Fruit fly (Drosophila melanogaster) whole organism, embryonic: Measurements from ENCODE around the gene CG14105.

Experiments used
- Bteb2 ChIP-seq: fragments of 200-800 bp; sonication (Bioruptor generic); optimal IDR thresholded peaks from 2 replicates; lab custom pipeline; 2016; ENCODE audit warnings: missing biosample characterization, missing genetic modification characterization
- CG10979 ChIP-seq: fragments of 200-800 bp; sonication (Bioruptor generic); optimal IDR thresholded peaks from 2 replicates; lab custom pipeline; 2018; ENCODE audit warnings: missing biosample characterization, mild to moderate bottlenecking, missing genetic modification characterization, moderate library complexity
- CG12769 ChIP-seq: fragments of 200-800 bp; sonication (Bioruptor generic); optimal IDR thresholded peaks from 2 replicates; lab custom pipeline; 2019; ENCODE audit warnings: missing biosample characterization, mild to moderate bottlenecking, missing genetic modification characterization, moderate library complexity
- CG12942 ChIP-seq: fragments of 200-800 bp; sonication (Bioruptor generic); optimal IDR thresholded peaks from 3 replicates; lab custom pipeline; 2016; ENCODE audit warnings: missing biosample characterization, missing genetic modification characterization
- CG17359 ChIP-seq: fragments of 200-800 bp; sonication (Bioruptor generic); optimal IDR thresholded peaks from 3 replicates; lab custom pipeline; 2018; ENCODE audit warnings: missing biosample characterization, mild to moderate bottlenecking, missing genetic modification characterization, moderate library complexity
- CG17829 ChIP-seq: fragments of 200-800 bp; optimal IDR thresholded peaks from 2 replicates; lab custom pipeline; 2019; ENCODE audit warnings: missing biosample characterization, mild to moderate bottlenecking, missing genetic modification characterization, moderate library complexity
- CG17912 ChIP-seq: fragments of 200-800 bp; sonication (Bioruptor generic); optimal IDR thresholded peaks from 2 replicates; lab custom pipeline; 2018; ENCODE audit warnings: missing biosample characterization, mild to moderate bottlenecking, missing genetic modification characterization
- CG2129 ChIP-seq: fragments of 200-800 bp; sonication (Bioruptor generic); IDR thresholded peaks from 2 replicates; pipeline ENCODE4 v1.3.6; 2022; ENCODE audit warnings: missing biosample characterization, missing genetic modification characterization; ENCODE audit not compliant: partially characterized antibody
- CG2889 ChIP-seq: fragments of 200-800 bp; sonication (Bioruptor generic); IDR thresholded peaks from 3 replicates; pipeline ENCODE4 v1.3.6; 2022; ENCODE audit warnings: missing biosample characterization, missing genetic modification characterization
- CG32767 ChIP-seq: fragments of 200-800 bp; sonication (Bioruptor generic); IDR thresholded peaks from 2 replicates; pipeline ENCODE4 v1.3.6; 2022; ENCODE audit warnings: missing biosample characterization, missing genetic modification characterization
- CG34224 ChIP-seq: fragments of 200-800 bp; sonication (Bioruptor generic); IDR thresholded peaks from 3 replicates; pipeline ENCODE4 v1.3.6; 2022; ENCODE audit warnings: missing biosample characterization, missing genetic modification characterization; ENCODE audit not compliant: partially characterized antibody
- CG4424 ChIP-seq: fragments of 200-800 bp; sonication (Bioruptor generic); optimal IDR thresholded peaks from 3 replicates; lab custom pipeline; 2016; ENCODE audit warnings: missing biosample characterization, missing genetic modification characterization
- CG4730 ChIP-seq: fragments of 200-800 bp; sonication (Bioruptor generic); IDR thresholded peaks from 2 replicates; pipeline ENCODE4 v1.3.6; 2022; ENCODE audit warnings: missing biosample characterization, missing genetic modification characterization
- CG7745 ChIP-seq: fragments of 200-800 bp; sonication (Bioruptor generic); optimal IDR thresholded peaks from 2 replicates; lab custom pipeline; 2018; ENCODE audit warnings: missing biosample characterization, mild to moderate bottlenecking, missing genetic modification characterization, moderate library complexity
- CG7839 ChIP-seq: fragments of 200-800 bp; sonication (Bioruptor generic); optimal IDR thresholded peaks from 3 replicates; lab custom pipeline; 2018; ENCODE audit warnings: missing biosample characterization, mild to moderate bottlenecking, missing genetic modification characterization, moderate library complexity
- CG8359 ChIP-seq: fragments of 200-800 bp; sonication (Bioruptor generic); optimal IDR thresholded peaks from 2 replicates; lab custom pipeline; 2017; ENCODE audit warnings: missing biosample characterization, mild to moderate bottlenecking, missing genetic modification characterization, borderline replicate concordance
- CG9727 ChIP-seq: fragments of 200-800 bp; sonication (Bioruptor generic); optimal IDR thresholded peaks from 3 replicates; lab custom pipeline; 2017; ENCODE audit warnings: missing biosample characterization, mild to moderate bottlenecking, missing genetic modification characterization
- Deaf1 ChIP-seq: fragments of 200-800 bp; optimal IDR thresholded peaks from 3 replicates; lab custom pipeline; 2019; ENCODE audit warnings: missing biosample characterization, mild to moderate bottlenecking, missing genetic modification characterization, moderate library complexity
- Dfd ChIP-seq, 2 experiments: fragments of >200 bp; optimal IDR thresholded peaks; 2 replicates each; lab custom pipeline; 2017; ENCODE audit warnings: missing biosample characterization in 2 of 2, missing genetic modification characterization in 2 of 2
- Ets97D ChIP-seq: fragments of 200-800 bp; sonication (Bioruptor generic); optimal IDR thresholded peaks from 3 replicates; lab custom pipeline; 2016; ENCODE audit warnings: missing biosample characterization, missing genetic modification characterization
- Fer1 ChIP-seq: fragments of 200-800 bp; sonication (Bioruptor generic); optimal IDR thresholded peaks from 2 replicates; lab custom pipeline; 2017; ENCODE audit warnings: missing biosample characterization, mild to moderate bottlenecking, missing genetic modification characterization
- Hand ChIP-seq: fragments of 200-800 bp; sonication (Bioruptor generic); optimal IDR thresholded peaks from 2 replicates; lab custom pipeline; 2017; ENCODE audit warnings: mild to moderate bottlenecking, missing biosample characterization, missing genetic modification reagents, missing genetic modification characterization
- HmgD ChIP-seq: fragments of 200-800 bp; sonication (Bioruptor generic); optimal IDR thresholded peaks from 3 replicates; lab custom pipeline; 2016; ENCODE audit warnings: missing biosample characterization, missing genetic modification characterization
- Mes4 ChIP-seq: fragments of 200-800 bp; sonication (Bioruptor generic); optimal IDR thresholded peaks from 2 replicates; lab custom pipeline; 2016; ENCODE audit warnings: missing biosample characterization, missing genetic modification characterization
- Myb ChIP-seq: fragments of 200-800 bp; sonication (Bioruptor generic); optimal IDR thresholded peaks from 2 replicates; lab custom pipeline; 2016; ENCODE audit warnings: missing biosample characterization, missing genetic modification characterization
- Poxn ChIP-seq: fragments of 200-800 bp; sonication (Bioruptor generic); IDR thresholded peaks from 2 replicates; pipeline ENCODE4 v1.3.6; 2022; ENCODE audit warnings: missing biosample characterization, missing genetic modification characterization
- Sox100B ChIP-seq: fragments of 200-800 bp; sonication (Bioruptor generic); optimal IDR thresholded peaks from 3 replicates; lab custom pipeline; 2018; ENCODE audit warnings: missing biosample characterization, mild to moderate bottlenecking, missing genetic modification characterization
- ase ChIP-seq: fragments of 200-800 bp; sonication (Bioruptor generic); IDR thresholded peaks from 3 replicates; pipeline ENCODE4 v1.3.6; 2022; ENCODE audit warnings: missing biosample characterization, missing genetic modification characterization
- bbx ChIP-seq: fragments of 200-800 bp; sonication (Bioruptor generic); IDR thresholded peaks from 2 replicates; pipeline ENCODE4 v1.3.6; 2022; ENCODE audit warnings: missing biosample characterization, missing genetic modification characterization; ENCODE audit not compliant: partially characterized antibody
- bcd ChIP-seq: fragments of 200-800 bp; sonication (Bioruptor generic); optimal IDR thresholded peaks from 2 replicates; lab custom pipeline; 2017; ENCODE audit warnings: missing biosample characterization, mild to moderate bottlenecking, missing genetic modification characterization
- bigmax ChIP-seq: fragments of 200-800 bp; sonication (Bioruptor generic); optimal IDR thresholded peaks from 2 replicates; lab custom pipeline; 2018; ENCODE audit warnings: missing biosample characterization, mild to moderate bottlenecking, missing genetic modification characterization
- cad ChIP-seq: fragments of >200 bp; optimal IDR thresholded peaks from 2 replicates; lab custom pipeline; 2017; ENCODE audit warnings: missing biosample characterization, missing genetic modification characterization
- cato ChIP-seq: fragments of 200-800 bp; sonication (Bioruptor generic); optimal IDR thresholded peaks from 2 replicates; lab custom pipeline; 2016; ENCODE audit warnings: missing biosample characterization, missing genetic modification characterization, borderline replicate concordance
- chif ChIP-seq, 2 experiments: fragments of 200-800 bp; sonication (Bioruptor generic); optimal IDR thresholded peaks; 3 replicates each; lab custom pipeline; 2016; ENCODE audit warnings: missing biosample characterization in 2 of 2, missing genetic modification characterization in 2 of 2
- chm ChIP-seq: fragments of 200-800 bp; sonication (Bioruptor generic); IDR thresholded peaks from 2 replicates; pipeline ENCODE4 v1.3.6; 2022; ENCODE audit warnings: missing biosample characterization, missing genetic modification characterization
- crc ChIP-seq: fragments of 200-800 bp; sonication (Bioruptor generic); optimal IDR thresholded peaks from 2 replicates; lab custom pipeline; 2016; ENCODE audit warnings: missing biosample characterization, missing genetic modification characterization
- dm ChIP-seq: fragments of 200-800 bp; sonication (Bioruptor generic); optimal IDR thresholded peaks from 3 replicates; lab custom pipeline; 2016; ENCODE audit warnings: missing biosample characterization, missing genetic modification characterization
- fd3F ChIP-seq: fragments of 200-800 bp; sonication (Bioruptor generic); optimal IDR thresholded peaks from 2 replicates; lab custom pipeline; 2018; ENCODE audit warnings: missing biosample characterization, mild to moderate bottlenecking, missing genetic modification characterization, moderate library complexity
- grau ChIP-seq: fragments of 200-800 bp; optimal IDR thresholded peaks from 3 replicates; lab custom pipeline; 2019; ENCODE audit warnings: missing biosample characterization, mild to moderate bottlenecking, missing genetic modification characterization, moderate library complexity
- jing ChIP-seq: fragments of 200-800 bp; sonication (Bioruptor generic); optimal IDR thresholded peaks from 2 replicates; lab custom pipeline; 2018; ENCODE audit warnings: missing biosample characterization, mild to moderate bottlenecking, missing genetic modification characterization
- lola ChIP-seq, 3 experiments: fragments of >200 bp in 2 of 3; fragments of 200-800 bp in 1 of 3; sonication (Bioruptor generic) in 1 of 3; optimal IDR thresholded peaks; 2 replicates each; lab custom pipeline; 2017 to 2019; ENCODE audit warnings: missing biosample characterization in 3 of 3, missing genetic modification characterization in 3 of 3, mild to moderate bottlenecking in 1 of 3, moderate library complexity in 1 of 3
- mam ChIP-seq: fragments of 200-800 bp; sonication (Bioruptor generic); optimal IDR thresholded peaks from 3 replicates; lab custom pipeline; 2016; ENCODE audit warnings: missing biosample characterization, missing genetic modification characterization
- nerfin-1 ChIP-seq: fragments of 200-800 bp; sonication (Bioruptor generic); optimal IDR thresholded peaks from 3 replicates; lab custom pipeline; 2019; ENCODE audit warnings: missing biosample characterization, mild to moderate bottlenecking, missing genetic modification characterization, moderate library complexity
- nom ChIP-seq: fragments of 200-800 bp; sonication (Bioruptor generic); optimal IDR thresholded peaks from 2 replicates; lab custom pipeline; 2017; ENCODE audit warnings: missing biosample characterization, missing genetic modification characterization, mild to moderate bottlenecking, moderate library complexity, missing genetic modification reagents
- scrt ChIP-seq: fragments of 200-800 bp; sonication (Bioruptor generic); optimal IDR thresholded peaks from 2 replicates; lab custom pipeline; 2018; ENCODE audit warnings: missing biosample characterization, mild to moderate bottlenecking, missing genetic modification characterization, moderate library complexity
- sens ChIP-seq: fragments of 200-800 bp; sonication (Bioruptor generic); peaks from one replicate; lab custom pipeline; 2016; ENCODE audit warnings: missing biosample characterization, missing genetic modification characterization
- slou ChIP-seq: fragments of 200-800 bp; sonication (Bioruptor generic); optimal IDR thresholded peaks from 3 replicates; lab custom pipeline; 2016; ENCODE audit warnings: missing biosample characterization, missing genetic modification characterization
- twi ChIP-seq: fragments of 200-800 bp; optimal IDR thresholded peaks from 2 replicates; lab custom pipeline; 2019; ENCODE audit warnings: missing biosample characterization, mild to moderate bottlenecking, missing genetic modification characterization, moderate library complexity
- unc-4 ChIP-seq: fragments of 200-800 bp; sonication (Bioruptor generic); IDR thresholded peaks from 2 replicates; pipeline ENCODE4 v1.3.6; 2022; ENCODE audit warnings: missing biosample characterization, missing genetic modification characterization; ENCODE audit not compliant: partially characterized antibody
- wor ChIP-seq: fragments of 200-800 bp; sonication (Bioruptor generic); IDR thresholded peaks from 2 replicates; pipeline ENCODE4 v1.3.6; 2022; ENCODE audit warnings: missing biosample characterization, missing genetic modification characterization

Gene CG14105

DNA sequence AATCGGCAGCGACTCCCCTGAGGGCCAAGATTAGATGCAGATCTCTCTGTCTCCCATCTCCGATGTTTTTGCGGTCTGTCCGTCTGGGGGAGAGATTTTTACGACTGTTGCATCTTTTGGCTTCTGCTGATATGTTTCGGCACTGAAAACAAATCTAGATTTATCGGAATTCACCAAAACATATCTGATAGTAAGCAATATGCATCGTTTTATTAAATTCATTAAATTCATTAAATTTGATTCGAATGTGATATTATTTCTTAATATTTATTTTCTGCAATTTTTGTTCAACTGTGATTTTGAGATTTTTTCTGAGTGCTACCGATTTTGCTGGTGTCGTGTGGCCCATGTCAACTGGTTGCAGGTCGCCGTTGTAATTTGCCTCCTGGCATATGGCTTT lies 32.9 kb downstream of the CG14105 start:
- TF ChIP-seq CG10979 (tag; lab: Kevin White, UChicago): peak; percentile 12
- TF ChIP-seq CG9727 (GFP tag; lab: Kevin White, UChicago): peak; percentile 15
- TF ChIP-seq CG17912 (GFP tag; lab: Kevin White, UChicago): no peak
- peak; percentile 87 for TF ChIP-seq sens (GFP tag; lab: Kevin White, UChicago)
- TF ChIP-seq ase: no peak

DNA sequence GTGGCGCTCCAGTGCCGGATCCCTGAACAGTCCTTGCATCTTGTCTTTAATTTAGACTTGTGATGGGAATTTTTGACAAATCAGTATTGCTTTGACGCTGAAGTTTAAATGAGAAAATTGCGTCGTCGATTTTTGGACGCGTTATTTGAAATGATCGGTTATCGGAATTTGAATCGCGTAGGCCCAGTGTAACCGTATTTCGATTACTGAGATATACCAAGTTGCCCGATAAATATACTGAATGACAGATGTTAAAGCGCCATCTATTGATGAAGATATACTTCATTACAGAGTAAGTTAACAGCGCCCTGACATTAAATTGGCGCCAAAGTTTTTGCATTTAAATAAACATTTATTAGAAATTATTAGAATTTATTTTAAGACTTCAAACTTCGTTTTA lies 36.6 kb downstream of the CG14105 start, which contains the start of gene Poc1:
Poc1 (minus strand) TSS at position 173 of the 400 bp plus-strand sequence.
- TF ChIP-seq crc (no peak), Fer1 (no peak), bbx (GFP tag; lab: Robert Waterston, UW) (peak; percentile 44; the same call in 1 of the 2 replicates), jing (GFP tag; lab: Kevin White, UChicago) (no peak), Poxn (GFP tag; lab: Robert Waterston, UW) (no peak), bcd (GFP tag; lab: Kevin White, UChicago) (no peak), CG17829 (tag; lab: Kevin White, UChicago) (peak; percentile 53), cad (GFP tag; lab: Kevin White, UChicago) (no peak), Bteb2 (GFP tag; lab: Kevin White, UChicago) (no peak), chm (GFP tag; lab: Robert Waterston, UW) (no peak), nerfin-1 (tag; lab: Kevin White, UChicago) (no peak), CG12942 (no peak), CG32767 (GFP tag; lab: Robert Waterston, UW) (no peak), scrt (GFP tag; lab: Kevin White, UChicago) (no peak), CG12769 (no peak), CG8359 (GFP tag; lab: Kevin White, UChicago) (no peak), unc-4 (GFP tag; lab: Robert Waterston, UW) (peak; percentile 14; the same call in 1 of the 2 replicates), HmgD (no peak), fd3F (GFP tag; lab: Kevin White, UChicago) (no peak), CG4424 (no peak), Myb (GFP tag; lab: Kevin White, UChicago) (peak; percentile 60), Ets97D (GFP tag; lab: Kevin White, UChicago) (peak; percentile 38), wor (GFP tag; lab: Robert Waterston, UW) (no peak), chif (GFP tag; optimal IDR thresholded peaks at IDR 0.05; lab: Kevin White, UChicago) (no peak), CG7745 (no peak), bigmax (no peak), slou (no peak), CG34224 (GFP tag; lab: Robert Waterston, UW) (no peak), CG17359 (no peak), nom (GFP tag; lab: Kevin White, UChicago) (no peak), Sox100B (GFP tag; lab: Kevin White, UChicago) (no peak), mam (GFP tag; lab: Kevin White, UChicago) (no peak), twi (tag; lab: Kevin White, UChicago) (no peak), CG4730 (GFP tag; lab: Robert Waterston, UW) (no peak), CG7839 (tag; lab: Kevin White, UChicago) (no peak), Deaf1 (tag; lab: Kevin White, UChicago) (no peak), dm (GFP tag; lab: Kevin White, UChicago) (no peak), CG2129 (no peak), Hand (no peak), Mes4 (GFP tag; lab: Kevin White, UChicago) (no peak), cato (GFP tag; lab: Kevin White, UChicago) (no peak), grau (tag; lab: Kevin White, UChicago) (no peak), Dfd (GFP tag; optimal IDR thresholded peaks at IDR 0.05; lab: Kevin White, UChicago) (no peak), CG2889 (GFP tag; lab: Robert Waterston, UW) (no peak), lola (GFP tag; optimal IDR thresholded peaks at IDR 0.05; lab: Kevin White, UChicago) (no peak)
